Worm (Caenorhabditis elegans) whole organism, L1 larva: Measurements from ENCODE around the gene fbxa-208.

ENCODE experiments used
- aha-1 ChIP-seq: fragments of 150-350 bp; optimal IDR thresholded peaks from 2 replicates; lab custom pipeline; 2014; ENCODE audit warnings: missing biosample characterization, missing genetic modification characterization
- alr-1 ChIP-seq: fragments of 200-800 bp; sonication (Bioruptor generic); optimal IDR thresholded peaks from 2 replicates; lab custom pipeline; 2018; ENCODE audit warnings: borderline replicate concordance, mild to moderate bottlenecking, missing genetic modification characterization, missing compliant biosample characterization
- ama-1 ChIP-seq: fragments of 150-350 bp; optimal IDR thresholded peaks from 2 replicates; lab custom pipeline; 2014
- blmp-1 ChIP-seq: fragments of 150-350 bp; optimal IDR thresholded peaks from 2 replicates; lab custom pipeline; 2014; ENCODE audit warnings: missing biosample characterization, missing genetic modification characterization
- ceh-8 ChIP-seq: fragments of 200-800 bp; sonication (Bioruptor generic); optimal IDR thresholded peaks from 2 replicates; lab custom pipeline; 2018; ENCODE audit warnings: mild to moderate bottlenecking, missing genetic modification characterization, moderate library complexity, missing compliant biosample characterization
- ceh-82 ChIP-seq, 3 experiments: fragments of 150-350 bp in 1 of 3; sonication (generic microtip) in 2 of 3; optimal IDR thresholded peaks; 2 replicates each; lab custom pipeline; 2014 to 2017; ENCODE audit warnings: missing biosample characterization in 3 of 3, missing genetic modification characterization in 3 of 3
- ces-1 ChIP-seq: fragments of 150-350 bp; optimal IDR thresholded peaks from 2 replicates; lab custom pipeline; 2014; ENCODE audit warnings: missing biosample characterization, missing genetic modification reagents, missing genetic modification characterization
- dpl-1 ChIP-seq, 3 experiments: fragments of 150-350 bp in 2 of 3; sonication (generic microtip) in 1 of 3; optimal IDR thresholded peaks; 2 replicates each; lab custom pipeline; 2014 to 2017; ENCODE audit warnings: missing biosample characterization in 3 of 3, missing genetic modification characterization in 3 of 3, missing genetic modification reagents in 3 of 3
- dsc-1 ChIP-seq: sonication (generic microtip); optimal IDR thresholded peaks from 2 replicates; lab custom pipeline; 2016; ENCODE audit warnings: mild to moderate bottlenecking, missing genetic modification characterization, missing compliant biosample characterization
- efl-1 ChIP-seq, 4 experiments: fragments of 150-350 bp; optimal IDR thresholded peaks in 3 of 4; peaks in 1 of 4; 1 replicate in 1 of 4; 2 replicates in 3 of 4; lab custom pipeline; 2014; ENCODE audit warnings: missing biosample characterization in 2 of 4, missing genetic modification characterization in 2 of 4, missing genetic modification reagents in 2 of 4
- efl-3 ChIP-seq: fragments of 200-800 bp; sonication (Bioruptor generic); optimal IDR thresholded peaks from 2 replicates; lab custom pipeline; 2018; ENCODE audit warnings: mild to moderate bottlenecking, missing genetic modification characterization, missing compliant biosample characterization
- egl-27 ChIP-seq, 2 experiments: fragments of 150-350 bp in 1 of 2; sonication (generic microtip); optimal IDR thresholded peaks; 3 replicates each; lab custom pipeline; 2017 to 2018; ENCODE audit warnings: missing biosample characterization in 2 of 2, missing genetic modification characterization in 2 of 2, missing genetic modification reagents in 2 of 2
- elt-2 ChIP-seq: sonication (generic microtip); optimal IDR thresholded peaks from 2 replicates; lab custom pipeline; 2016; ENCODE audit warnings: missing genetic modification characterization, mild to moderate bottlenecking, inconsistent platforms, missing compliant biosample characterization, missing genetic modification reagents
- fkh-4 ChIP-seq: sonication (generic microtip); optimal IDR thresholded peaks from 2 replicates; lab custom pipeline; 2016; ENCODE audit warnings: missing compliant biosample characterization, missing genetic modification characterization, borderline replicate concordance
- fos-1 ChIP-seq: fragments of 150-350 bp; optimal IDR thresholded peaks from 2 replicates; lab custom pipeline; 2014; ENCODE audit warnings: missing biosample characterization, missing genetic modification characterization
- irx-1 ChIP-seq: sonication (generic microtip); optimal IDR thresholded peaks from 2 replicates; lab custom pipeline; 2016; ENCODE audit warnings: missing genetic modification characterization, missing compliant biosample characterization
- jun-1 ChIP-seq: fragments of 150-350 bp; optimal IDR thresholded peaks from 2 replicates; lab custom pipeline; 2014; ENCODE audit warnings: missing biosample characterization, missing genetic modification reagents, missing genetic modification characterization
- lin-13 ChIP-seq: fragments of 150-350 bp; optimal IDR thresholded peaks from 2 replicates; lab custom pipeline; 2014; ENCODE audit warnings: missing biosample characterization, missing genetic modification reagents, missing genetic modification characterization
- lin-35 ChIP-seq, 2 experiments: fragments of 150-350 bp; optimal IDR thresholded peaks; 2 replicates each; lab custom pipeline; 2014; ENCODE audit warnings: missing biosample characterization in 2 of 2, missing genetic modification characterization in 2 of 2, missing genetic modification reagents in 2 of 2
- lsy-2 ChIP-seq, 2 experiments: fragments of 150-350 bp; optimal IDR thresholded peaks; 2 replicates each; lab custom pipeline; 2014; ENCODE audit warnings: missing biosample characterization in 2 of 2, missing genetic modification characterization in 2 of 2
- mab-9 ChIP-seq: fragments of 200-800 bp; sonication (Bioruptor generic); IDR thresholded peaks from 2 replicates; pipeline ENCODE4 v1.3.6; 2022; ENCODE audit warnings: missing genetic modification reagents, missing genetic modification characterization, missing compliant biosample characterization
- mef-2 ChIP-seq: fragments of 150-350 bp; optimal IDR thresholded peaks from 2 replicates; lab custom pipeline; 2014; ENCODE audit warnings: missing biosample characterization, missing genetic modification characterization
- mep-1 ChIP-seq: fragments of 150-350 bp; optimal IDR thresholded peaks from 2 replicates; lab custom pipeline; 2014; ENCODE audit warnings: missing biosample characterization, missing genetic modification characterization
- nhr-11 ChIP-seq: fragments of 150-350 bp; optimal IDR thresholded peaks from 2 replicates; lab custom pipeline; 2014; ENCODE audit warnings: missing biosample characterization, missing genetic modification characterization
- nhr-20 ChIP-seq: sonication (generic microtip); optimal IDR thresholded peaks from 2 replicates; lab custom pipeline; 2016; ENCODE audit warnings: mild to moderate bottlenecking, missing genetic modification characterization, missing compliant biosample characterization
- nhr-237 ChIP-seq: fragments of 150-350 bp; optimal IDR thresholded peaks from 2 replicates; lab custom pipeline; 2014; ENCODE audit warnings: missing biosample characterization, missing genetic modification characterization
- nhr-28 ChIP-seq: fragments of 150-350 bp; optimal IDR thresholded peaks from 2 replicates; lab custom pipeline; 2014; ENCODE audit warnings: missing biosample characterization, missing genetic modification characterization
- nhr-47 ChIP-seq: sonication (generic microtip); optimal IDR thresholded peaks from 2 replicates; lab custom pipeline; 2016; ENCODE audit warnings: mild to moderate bottlenecking, missing genetic modification characterization, moderate library complexity, missing compliant biosample characterization
- nhr-71 ChIP-seq: sonication (generic microtip); optimal IDR thresholded peaks from 2 replicates; lab custom pipeline; 2016; ENCODE audit warnings: mild to moderate bottlenecking, missing genetic modification characterization, moderate library complexity, missing compliant biosample characterization
- nhr-77 ChIP-seq: fragments of 150-350 bp; optimal IDR thresholded peaks from 2 replicates; lab custom pipeline; 2014; ENCODE audit warnings: missing biosample characterization, missing genetic modification characterization
- nhr-90 ChIP-seq: sonication (generic microtip); optimal IDR thresholded peaks from 2 replicates; lab custom pipeline; 2016; ENCODE audit warnings: mild to moderate bottlenecking, missing genetic modification characterization, missing compliant biosample characterization; ENCODE audit not compliant: poor library complexity
- pag-3 ChIP-seq: sonication (generic microtip); optimal IDR thresholded peaks from 2 replicates; lab custom pipeline; 2017; ENCODE audit warnings: missing genetic modification characterization, mild to moderate bottlenecking, missing compliant biosample characterization, antibody characterized with exemption, borderline replicate concordance; ENCODE audit not compliant: insufficient read depth
- pax-3 ChIP-seq: fragments of 200-800 bp; sonication (Bioruptor generic); optimal IDR thresholded peaks from 2 replicates; lab custom pipeline; 2018; ENCODE audit warnings: mild to moderate bottlenecking, missing genetic modification characterization, moderate library complexity, missing compliant biosample characterization
- rnt-1 ChIP-seq: sonication (generic microtip); optimal IDR thresholded peaks from 2 replicates; lab custom pipeline; 2016; ENCODE audit warnings: mild to moderate bottlenecking, missing genetic modification characterization, moderate library complexity, missing compliant biosample characterization
- snpc-4 ChIP-seq: fragments of 150-350 bp; optimal IDR thresholded peaks from 2 replicates; lab custom pipeline; 2014; ENCODE audit warnings: missing biosample characterization, missing genetic modification characterization
- snu-23 ChIP-seq: sonication (generic microtip); optimal IDR thresholded peaks from 2 replicates; lab custom pipeline; 2016; ENCODE audit warnings: missing genetic modification characterization, missing compliant biosample characterization
- sox-4 ChIP-seq: sonication (generic microtip); optimal IDR thresholded peaks from 2 replicates; lab custom pipeline; 2016; ENCODE audit warnings: missing genetic modification characterization, missing compliant biosample characterization
- swsn-7 ChIP-seq: sonication (generic microtip); optimal IDR thresholded peaks from 2 replicates; lab custom pipeline; 2016; ENCODE audit warnings: missing genetic modification characterization, missing compliant biosample characterization
- tbx-2 ChIP-seq: sonication (generic microtip); optimal IDR thresholded peaks from 2 replicates; lab custom pipeline; 2016; ENCODE audit warnings: missing genetic modification characterization, missing compliant biosample characterization
- tlp-1 ChIP-seq: fragments of 150-350 bp; optimal IDR thresholded peaks from 2 replicates; lab custom pipeline; 2014; ENCODE audit warnings: missing biosample characterization, missing genetic modification characterization
- unc-130 ChIP-seq: fragments of 150-350 bp; optimal IDR thresholded peaks from 2 replicates; lab custom pipeline; 2017; ENCODE audit warnings: missing biosample characterization, missing genetic modification characterization, inconsistent platforms
- zip-4 ChIP-seq: fragments of 200-800 bp; sonication (Bioruptor generic); optimal IDR thresholded peaks from 2 replicates; lab custom pipeline; 2018; ENCODE audit warnings: mild to moderate bottlenecking, missing genetic modification characterization, moderate library complexity, missing compliant biosample characterization
- ztf-4 ChIP-seq: fragments of 150-350 bp; optimal IDR thresholded peaks from 2 replicates; lab custom pipeline; 2014; ENCODE audit warnings: missing biosample characterization, missing genetic modification characterization

fbxa-208 gene

ce11 chrIII:1210638-1211037, 46.0 kb upstream of the fbxa-208 start:
- TF ChIP-seq swsn-7 (tag; lab: Kevin White, UChicago) = no peak
- no peak for TF ChIP-seq jun-1 (tag; lab: Kevin White, UChicago)
- no peak for TF ChIP-seq nhr-20 (tag; lab: Kevin White, UChicago)
- TF ChIP-seq snpc-4 (tag; lab: Kevin White, UChicago) = no peak
- TF ChIP-seq nhr-90 (tag; lab: Kevin White, UChicago) = no peak
- no peak for TF ChIP-seq mef-2 (tag; lab: Kevin White, UChicago)
- no peak for TF ChIP-seq blmp-1 (tag; lab: Kevin White, UChicago)
- TF ChIP-seq fkh-4 (tag; lab: Kevin White, UChicago) = no peak
- no peak for TF ChIP-seq ztf-4 (tag; lab: Kevin White, UChicago)
- TF ChIP-seq nhr-77 (tag; lab: Kevin White, UChicago) = no peak
- TF ChIP-seq tlp-1 (tag; lab: Kevin White, UChicago) = no peak
- TF ChIP-seq irx-1 (tag; lab: Kevin White, UChicago) = no peak
- TF ChIP-seq nhr-237 = no peak
- TF ChIP-seq zip-4 (GFP tag; lab: Kevin White, UChicago) = no peak
- TF ChIP-seq, all 84 proteins: peak for 0

- TF ChIP-seq ces-1 (GFP tag; lab: Kevin White, UChicago) (no peak), pax-3 (no peak)
- TF ChIP-seq, all 84 proteins: peak for 0
Measured at ce11 chrIII:1214121-1214673, 42.4 kb upstream of the fbxa-208 start.

- TF ChIP-seq zip-4 (GFP tag; lab: Kevin White, UChicago) (no peak), fos-1 (no peak), lin-35 (GFP tag; optimal IDR thresholded peaks at IDR 0.05; lab: Kevin White, UChicago) (peak in 1 of 2 experiments; percentile 31), elt-2 (tag; lab: Kevin White, UChicago) (peak; percentile 87), dpl-1 (GFP tag; optimal IDR thresholded peaks at IDR 0.05; lab: Kevin White, UChicago) (no peak), alr-1 (tag; lab: Kevin White, UChicago) (no peak), aha-1 (tag; lab: Kevin White, UChicago) (no peak), ama-1 (peak; percentile 31), nhr-28 (tag; lab: Kevin White, UChicago) (no peak), sox-4 (no peak), efl-1 (optimal IDR thresholded peaks at IDR 0.05; lab: Kevin White, UChicago) (no peak), efl-1 (GFP tag; optimal IDR thresholded peaks at IDR 0.05 in 1 of 2; lab: Kevin White, UChicago) (peak in 1 of 2 experiments; percentile 74), egl-27 (tag; optimal IDR thresholded peaks at IDR 0.05; lab: Kevin White, UChicago) (no peak), pag-3 (tag; lab: Kevin White, UChicago) (no peak)
- TF ChIP-seq, all 84 proteins: peak for 4
Measured at ce11 chrIII:1214680-1215079, 41.9 kb upstream of the fbxa-208 start, which contains the start of gene Y119D3B.21. Gene Y119D3B.21, plus strand, starts transcription at chrIII:1215000.

- TF ChIP-seq nhr-11 (tag; lab: Kevin White, UChicago) (no peak), mab-9 (GFP tag; lab: Robert Waterston, UW) (no peak), nhr-237 (no peak), rnt-1 (tag; lab: Kevin White, UChicago) (no peak), mep-1 (no peak)
Measured at ce11 chrIII:1216096-1216495, 40.5 kb upstream of the fbxa-208 start.

- peak; percentile 36 for TF ChIP-seq nhr-71 (tag; lab: Kevin White, UChicago)
- TF ChIP-seq lsy-2 (tag; optimal IDR thresholded peaks at IDR 0.05; lab: Kevin White, UChicago) = peak in 1 of 2 experiments; percentile 17
- no peak for TF ChIP-seq efl-1 (optimal IDR thresholded peaks at IDR 0.05; lab: Kevin White, UChicago)
- TF ChIP-seq efl-1 (GFP tag; optimal IDR thresholded peaks at IDR 0.05 in 1 of 2; lab: Kevin White, UChicago) = peak; percentile 12 to 59
- no peak for TF ChIP-seq blmp-1 (tag; lab: Kevin White, UChicago)
- peak in 1 of 2 experiments; percentile 11 for TF ChIP-seq lin-35 (GFP tag; optimal IDR thresholded peaks at IDR 0.05; lab: Kevin White, UChicago)
- peak; percentile 22 for TF ChIP-seq nhr-47 (tag; lab: Kevin White, UChicago)
- TF ChIP-seq mep-1 = peak; percentile 29
- peak; percentile 10 for TF ChIP-seq dsc-1 (tag; lab: Kevin White, UChicago)
- peak; percentile 24 for TF ChIP-seq nhr-90 (tag; lab: Kevin White, UChicago)
- TF ChIP-seq ama-1 = no peak
- TF ChIP-seq tbx-2 (tag; lab: Kevin White, UChicago) = no peak
- TF ChIP-seq snu-23 (GFP tag; lab: Kevin White, UChicago) = peak; percentile 25
- TF ChIP-seq efl-3 = no peak
- no peak for TF ChIP-seq zip-4 (GFP tag; lab: Kevin White, UChicago)
- no peak for TF ChIP-seq sox-4
- TF ChIP-seq ceh-82 (tag; optimal IDR thresholded peaks at IDR 0.05; lab: Kevin White, UChicago) = no peak
- peak; percentile 33 for TF ChIP-seq rnt-1 (tag; lab: Kevin White, UChicago)
- peak; percentile 3 for TF ChIP-seq lin-13 (GFP tag; lab: Kevin White, UChicago)
- TF ChIP-seq ceh-8 (GFP tag; lab: Kevin White, UChicago) = no peak
- TF ChIP-seq unc-130 (tag; lab: Kevin White, UChicago) = no peak
Measured at ce11 chrIII:1218221-1218620, 38.4 kb upstream of the fbxa-208 start.
